Worm (Caenorhabditis elegans): Measurements from ENCODE around the gene lact-9.

DNA sequence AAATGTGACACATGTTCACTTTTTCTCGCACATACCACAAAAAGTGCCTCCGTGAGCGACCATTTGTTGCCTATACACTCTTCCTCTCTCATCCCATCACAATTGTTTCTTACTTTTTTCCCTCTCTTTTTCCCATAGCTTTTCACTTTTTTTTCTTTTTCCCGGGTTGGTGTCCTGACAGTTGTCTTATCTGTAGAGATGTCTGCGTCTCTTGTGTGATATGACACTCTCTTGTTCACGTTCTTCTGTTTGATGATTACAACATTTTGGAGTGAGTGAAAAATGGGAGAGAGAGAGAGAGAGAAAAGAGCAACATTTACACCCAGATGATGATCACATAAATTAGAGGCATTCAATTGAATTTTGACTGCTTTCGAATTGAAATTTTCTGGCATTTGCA is 40.9 kb upstream of the lact-9 start:
- TF ChIP-seq nfya-1 (tag; optimal IDR thresholded peaks at IDR 0.05) (peak; percentile 50), elt-4 (tag; optimal IDR thresholded peaks at IDR 0.05) (no peak), tbx-2 (tag; optimal IDR thresholded peaks at IDR 0.05) (no peak), nhr-11 (tag; optimal IDR thresholded peaks at IDR 0.05) (no peak), C08G9.2 (tag; optimal IDR thresholded peaks at IDR 0.05) (no peak), elt-2 (tag; optimal IDR thresholded peaks at IDR 0.05) (peak; percentile 39)

Measured in whole organism, late embryonic.